Worm (Caenorhabditis elegans) whole organism, L3 larva: Measurements from ENCODE around the gene catp-7.

Experiments
- aly-2 ChIP-seq: fragments of 150-350 bp; optimal IDR thresholded peaks from 2 replicates; lab custom pipeline; 2014; ENCODE audit warnings: missing biosample characterization, missing genetic modification characterization
- elt-1 ChIP-seq: fragments of 150-350 bp; optimal IDR thresholded peaks from 2 replicates; lab custom pipeline; 2014; ENCODE audit warnings: missing biosample characterization, missing genetic modification characterization
- elt-2 ChIP-seq: sonication (generic microtip); optimal IDR thresholded peaks from 2 replicates; lab custom pipeline; 2016; ENCODE audit warnings: missing genetic modification reagents, mild to moderate bottlenecking, missing genetic modification characterization, missing compliant biosample characterization
- jun-1 ChIP-seq: fragments of 150-350 bp; optimal IDR thresholded peaks from 2 replicates; lab custom pipeline; 2014; ENCODE audit warnings: missing biosample characterization, missing genetic modification reagents, missing genetic modification characterization
- mml-1 ChIP-seq: fragments of 150-350 bp; sonication (generic microtip); optimal IDR thresholded peaks from 3 replicates; lab custom pipeline; 2014; ENCODE audit warnings: missing biosample characterization, missing genetic modification characterization
- nhr-12 ChIP-seq: fragments of 150-350 bp; optimal IDR thresholded peaks from 2 replicates; lab custom pipeline; 2014; ENCODE audit warnings: missing biosample characterization, missing genetic modification characterization
- nhr-23 ChIP-seq: fragments of 150-350 bp; optimal IDR thresholded peaks from 2 replicates; lab custom pipeline; 2014; ENCODE audit warnings: missing biosample characterization, missing genetic modification reagents, missing genetic modification characterization
- unc-62 ChIP-seq: fragments of 150-350 bp; sonication (generic microtip); optimal IDR thresholded peaks from 4 replicates; lab custom pipeline; 2014; ENCODE audit warnings: missing biosample characterization, missing genetic modification reagents, missing genetic modification characterization

DNA sequence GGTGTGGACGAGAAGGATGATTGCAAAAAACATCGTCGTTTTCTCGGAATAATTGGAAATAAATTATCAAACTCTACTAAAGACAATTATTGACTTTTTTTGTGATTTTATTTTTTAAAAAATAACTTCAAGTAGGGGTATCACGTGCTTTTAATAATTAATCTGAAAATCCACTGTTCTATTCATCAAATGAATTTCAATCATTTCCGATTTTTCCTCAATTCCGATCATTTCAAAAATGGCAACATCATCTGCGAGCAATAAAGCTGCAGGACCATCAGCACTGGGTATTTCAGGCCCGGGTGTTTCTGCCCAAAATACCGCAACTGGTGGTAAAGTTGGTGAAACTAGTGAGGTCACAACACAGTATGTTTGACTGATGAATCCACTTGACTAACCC lies 31.3 kb downstream of the catp-7 start, which contains the start of the genes F42A9.7 and F42A9.3:
- TF ChIP-seq unc-62 (GFP tag; lab: Kevin White, UChicago) (no peak), mml-1 (tag; lab: Kevin White, UChicago) (no peak), elt-1 (tag; lab: Kevin White, UChicago) (no peak), aly-2 (tag; lab: Kevin White, UChicago) (no peak), nhr-12 (tag; lab: Kevin White, UChicago) (no peak), elt-2 (tag; lab: Kevin White, UChicago) (no peak), nhr-23 (tag; lab: Kevin White, UChicago) (no peak), jun-1 (tag; lab: Kevin White, UChicago) (no peak)
